Worm (Caenorhabditis elegans) whole organism, midembryonic: Measurements from ENCODE around the gene C04F5.2.

Experiments
- T22C8.4 ChIP-seq: fragments of 200-800 bp; sonication (Bioruptor generic); IDR thresholded peaks from 2 replicates; pipeline ENCODE4 v1.3.6; 2022; ENCODE audit warnings: missing genetic modification characterization, missing compliant biosample characterization
- cog-1 ChIP-seq: sonication (generic microtip); optimal IDR thresholded peaks from 2 replicates; lab custom pipeline; 2016; ENCODE audit warnings: missing genetic modification characterization, missing compliant biosample characterization
- flt-1 ChIP-seq: fragments of 200-800 bp; sonication (Bioruptor generic); IDR thresholded peaks from 2 replicates; pipeline ENCODE4 v1.3.6; 2022; ENCODE audit warnings: missing genetic modification characterization, missing compliant biosample characterization
- klf-2 ChIP-seq: fragments of 200-800 bp; sonication (Bioruptor generic); conservative IDR thresholded peaks from 2 replicates; pipeline ENCODE4 v1.3.6; 2022; ENCODE audit warnings: missing genetic modification reagents, missing genetic modification characterization, missing compliant biosample characterization
- ref-1 ChIP-seq: fragments of 200-800 bp; sonication (Bioruptor generic); conservative IDR thresholded peaks from 2 replicates; pipeline ENCODE4 v1.3.6; 2022; ENCODE audit warnings: missing genetic modification reagents, missing genetic modification characterization, missing compliant biosample characterization
- tab-1 ChIP-seq: fragments of 200-800 bp; sonication (Bioruptor generic); IDR thresholded peaks from 2 replicates; pipeline ENCODE4 v1.3.6; 2022; ENCODE audit warnings: missing genetic modification characterization, missing compliant biosample characterization
- ztf-23 ChIP-seq: fragments of 200-800 bp; sonication (Bioruptor generic); IDR thresholded peaks from 2 replicates; pipeline ENCODE4 v1.3.6; 2022; ENCODE audit warnings: missing genetic modification reagents, missing genetic modification characterization, missing compliant biosample characterization
- ztf-29 ChIP-seq: fragments of 200-800 bp; sonication (Bioruptor generic); IDR thresholded peaks from 2 replicates; pipeline ENCODE4 v1.3.6; 2022; ENCODE audit warnings: missing genetic modification reagents, missing genetic modification characterization, missing compliant biosample characterization

- TF ChIP-seq klf-2 (no peak), flt-1 (GFP tag; lab: Robert Waterston, UW) (no peak), tab-1 (GFP tag; lab: Robert Waterston, UW) (no peak), ref-1 (no peak), cog-1 (tag; lab: Kevin White, UChicago) (no peak), T22C8.4 (GFP tag; lab: Robert Waterston, UW) (no peak), ztf-29 (no peak), ztf-23 (GFP tag; lab: Robert Waterston, UW) (no peak)
These were observed 6.5 kb downstream of the C04F5.2 start for ce11 chrV:5090386-5090785.
